Fruit fly (Drosophila melanogaster): Measurements from ENCODE around the gene CG2656.

The CG2656 gene

dm6 chr3R:7108589-7109312 lies 35.8 kb upstream of the CG2656 start (continued):
- TF ChIP-seq CG10147 (GFP tag; optimal IDR thresholded peaks at IDR 0.05) (peak; percentile 72), psq (GFP tag; optimal IDR thresholded peaks at IDR 0.05) (peak; percentile 81), fd3F (GFP tag; optimal IDR thresholded peaks at IDR 0.05) (peak; percentile 52), CG30403 (GFP tag; optimal IDR thresholded peaks at IDR 0.05) (peak; percentile 95), tll (GFP tag; optimal IDR thresholded peaks at IDR 0.05) (peak in 1 of 2 experiments; percentile 76), Hr78 (GFP tag; optimal IDR thresholded peaks at IDR 0.05) (peak in 1 of 2 experiments; percentile 92), br (optimal IDR thresholded peaks at IDR 0.05) (no peak), CG10431 (GFP tag; optimal IDR thresholded peaks at IDR 0.05) (peak; percentile 97), CG17361 (GFP tag; IDR thresholded peaks at IDR 0.05) (no peak), fu2 (GFP tag; optimal IDR thresholded peaks at IDR 0.05) (peak; percentile 68), B-H1 (GFP tag; IDR thresholded peaks at IDR 0.05) (no peak), CG17912 (GFP tag; optimal IDR thresholded peaks at IDR 0.05) (peak; percentile 48), h (optimal IDR thresholded peaks at IDR 0.05) (no peak), klu (GFP tag; IDR thresholded peaks at IDR 0.05) (no peak), CG4617 (GFP tag; optimal IDR thresholded peaks at IDR 0.05; ENCODE audit: borderline replicate concordance) (peak; percentile 91), schlank (tag; optimal IDR thresholded peaks at IDR 0.05) (no peak), CG18599 (GFP tag; optimal IDR thresholded peaks at IDR 0.05) (peak; percentile 86), Trl (optimal IDR thresholded peaks at IDR 0.05) (peak in 1 of 2 experiments; percentile 69), Trl (GFP tag; optimal IDR thresholded peaks at IDR 0.05) (peak; percentile 76), Fer1 (GFP tag; optimal IDR thresholded peaks at IDR 0.05) (peak; percentile 63), CG9215 (GFP tag; IDR thresholded peaks at IDR 0.05) (no peak), vnd (GFP tag; IDR thresholded peaks at IDR 0.05; ENCODE audit: partially characterized antibody) (no peak), CG3065 (GFP tag; optimal IDR thresholded peaks at IDR 0.05) (peak; percentile 86), CG8089 (GFP tag; optimal IDR thresholded peaks at IDR 0.05) (peak; percentile 88), Abd-B (GFP tag; optimal IDR thresholded peaks at IDR 0.05) (peak; percentile 92), Jarid2 (GFP tag; optimal IDR thresholded peaks at IDR 0.05) (peak; percentile 70), CTCF (GFP tag; optimal IDR thresholded peaks at IDR 0.05) (peak; percentile 50), fd64A (GFP tag; optimal IDR thresholded peaks at IDR 0.05) (peak; percentile 92), tio (GFP tag; optimal IDR thresholded peaks at IDR 0.05) (peak; percentile 92), lov (optimal IDR thresholded peaks at IDR 0.05) (no peak), lov (GFP tag; IDR thresholded peaks at IDR 0.05) (no peak), repo (GFP tag; optimal IDR thresholded peaks at IDR 0.05) (peak; percentile 82), CG3726 (GFP tag; IDR thresholded peaks at IDR 0.05) (no peak), nerfin-2 (GFP tag; IDR thresholded peaks at IDR 0.05; ENCODE audit: partially characterized antibody) (no peak), ssp (GFP tag; IDR thresholded peaks at IDR 0.05) (no peak), Fer3 (tag; optimal IDR thresholded peaks at IDR 0.05) (peak; percentile 88), Spps (tag; optimal IDR thresholded peaks at IDR 0.05) (peak; percentile 97), ac (GFP tag; optimal IDR thresholded peaks at IDR 0.05) (peak; percentile 93), cas (GFP tag; IDR thresholded peaks at IDR 0.05) (no peak), Xbp1 (GFP tag; optimal IDR thresholded peaks at IDR 0.05) (peak; percentile 95), sens (GFP tag) (peak; percentile 100), lola (GFP tag; optimal IDR thresholded peaks at IDR 0.05) (peak in 1 of 3 experiments; percentile 99), cato (GFP tag; optimal IDR thresholded peaks at IDR 0.05; ENCODE audit: borderline replicate concordance) (peak; percentile 95), odd (GFP tag; optimal IDR thresholded peaks at IDR 0.05) (peak; percentile 86), Dip3 (GFP tag; optimal IDR thresholded peaks at IDR 0.05) (peak; percentile 44), NfI (GFP tag; optimal IDR thresholded peaks at IDR 0.05) (peak; percentile 80), en (GFP tag; optimal IDR thresholded peaks at IDR 0.05) (peak; percentile 88), hkb (optimal IDR thresholded peaks at IDR 0.05) (no peak), hkb (GFP tag; IDR thresholded peaks at IDR 0.05) (no peak), chif (GFP tag; optimal IDR thresholded peaks at IDR 0.05) (peak; percentile 92 to 97), CG7839 (tag; optimal IDR thresholded peaks at IDR 0.05) (peak; percentile 96)
